Fruit fly (Drosophila melanogaster) whole organism, embryonic: ENCODE measurements around the gene red.

Experiments used
- B-H1 ChIP-seq: fragments of 200-800 bp; sonication (Bioruptor generic); IDR thresholded peaks from 3 replicates; pipeline ENCODE4 v1.3.6; 2022; ENCODE audit warnings: missing biosample characterization, missing genetic modification characterization
- CG10209 ChIP-seq: fragments of 200-800 bp; sonication (Bioruptor generic); optimal IDR thresholded peaks from 3 replicates; lab custom pipeline; 2017; ENCODE audit warnings: missing biosample characterization, mild to moderate bottlenecking, missing genetic modification characterization, missing genetic modification reagents
- CG10274 ChIP-seq: fragments of 200-800 bp; sonication (Bioruptor generic); optimal IDR thresholded peaks from 3 replicates; lab custom pipeline; 2017; ENCODE audit warnings: missing biosample characterization, mild to moderate bottlenecking, missing genetic modification characterization
- CG12071 ChIP-seq: fragments of 200-800 bp; sonication (Bioruptor generic); optimal IDR thresholded peaks from 3 replicates; lab custom pipeline; 2018; ENCODE audit warnings: missing biosample characterization, mild to moderate bottlenecking, missing genetic modification characterization
- CG12236 ChIP-seq: fragments of 200-800 bp; sonication (Bioruptor generic); optimal IDR thresholded peaks from 2 replicates; lab custom pipeline; 2016; ENCODE audit warnings: missing biosample characterization, missing genetic modification characterization
- CG14710 ChIP-seq: fragments of 200-800 bp; sonication (Bioruptor generic); optimal IDR thresholded peaks from 3 replicates; lab custom pipeline; 2019; ENCODE audit warnings: missing biosample characterization, mild to moderate bottlenecking, missing genetic modification characterization, moderate library complexity
- CG15601 ChIP-seq: fragments of 200-800 bp; sonication (Bioruptor generic); optimal IDR thresholded peaks from 3 replicates; lab custom pipeline; 2019; ENCODE audit warnings: missing biosample characterization, mild to moderate bottlenecking, missing genetic modification characterization, moderate library complexity
- CG1832 ChIP-seq: fragments of 200-800 bp; sonication (Bioruptor generic); optimal IDR thresholded peaks from 2 replicates; lab custom pipeline; 2017; ENCODE audit warnings: missing biosample characterization, mild to moderate bottlenecking, missing genetic modification characterization, inconsistent platforms
- CG18599 ChIP-seq: fragments of 200-800 bp; sonication (Bioruptor generic); optimal IDR thresholded peaks from 3 replicates; lab custom pipeline; 2017; ENCODE audit warnings: missing biosample characterization, missing genetic modification characterization, mild to moderate bottlenecking, moderate library complexity, missing genetic modification reagents
- CG2202 ChIP-seq: fragments of 200-800 bp; sonication (Bioruptor generic); optimal IDR thresholded peaks from 2 replicates; lab custom pipeline; 2018; ENCODE audit warnings: missing biosample characterization, mild to moderate bottlenecking, missing genetic modification characterization
- CG2875 ChIP-seq: fragments of 200-800 bp; sonication (Bioruptor generic); optimal IDR thresholded peaks from 2 replicates; lab custom pipeline; 2017; ENCODE audit warnings: missing biosample characterization, mild to moderate bottlenecking, missing genetic modification characterization, missing genetic modification reagents
- CG4424 ChIP-seq: fragments of 200-800 bp; sonication (Bioruptor generic); optimal IDR thresholded peaks from 3 replicates; lab custom pipeline; 2016; ENCODE audit warnings: missing biosample characterization, missing genetic modification characterization
- CG8388 ChIP-seq: fragments of 200-800 bp; sonication (Bioruptor generic); optimal IDR thresholded peaks from 2 replicates; lab custom pipeline; 2019; ENCODE audit warnings: missing biosample characterization, mild to moderate bottlenecking, missing genetic modification characterization, moderate library complexity
- CG9727 ChIP-seq: fragments of 200-800 bp; sonication (Bioruptor generic); optimal IDR thresholded peaks from 3 replicates; lab custom pipeline; 2017; ENCODE audit warnings: missing biosample characterization, mild to moderate bottlenecking, missing genetic modification characterization
- CG9797 ChIP-seq: fragments of 200-800 bp; sonication (Bioruptor generic); optimal IDR thresholded peaks from 3 replicates; lab custom pipeline; 2018; ENCODE audit warnings: missing biosample characterization, mild to moderate bottlenecking, missing genetic modification characterization
- CG9876 ChIP-seq: fragments of 200-800 bp; sonication (Bioruptor generic); optimal IDR thresholded peaks from 2 replicates; lab custom pipeline; 2016; ENCODE audit warnings: missing biosample characterization, missing genetic modification characterization
- Chrac-16 ChIP-seq: fragments of 200-800 bp; sonication (Bioruptor generic); optimal IDR thresholded peaks from 3 replicates; lab custom pipeline; 2016; ENCODE audit warnings: missing biosample characterization, missing genetic modification characterization
- Dll ChIP-seq: fragments of 200-800 bp; sonication (Bioruptor generic); IDR thresholded peaks from 4 replicates; pipeline ENCODE4 v1.3.6; 2022; ENCODE audit warnings: missing biosample characterization, missing genetic modification characterization; ENCODE audit not compliant: partially characterized antibody
- Doc2 ChIP-seq: fragments of 200-800 bp; sonication (Bioruptor generic); IDR thresholded peaks from 2 replicates; pipeline ENCODE4 v1.3.6; 2022; ENCODE audit warnings: missing biosample characterization, missing genetic modification characterization
- Lim3 ChIP-seq: fragments of 200-800 bp; sonication (Bioruptor generic); IDR thresholded peaks from 2 replicates; pipeline ENCODE4 v1.3.6; 2022; ENCODE audit warnings: missing biosample characterization, missing genetic modification characterization
- MESR4 ChIP-seq: fragments of 200-800 bp; sonication (Bioruptor generic); optimal IDR thresholded peaks from 2 replicates; lab custom pipeline; 2018; ENCODE audit warnings: missing biosample characterization, mild to moderate bottlenecking, missing genetic modification characterization, moderate library complexity
- Max ChIP-seq: fragments of 200-800 bp; sonication (Bioruptor generic); optimal IDR thresholded peaks from 2 replicates; lab custom pipeline; 2016; ENCODE audit warnings: missing biosample characterization, mild to moderate bottlenecking, missing genetic modification characterization
- Med ChIP-seq: fragments of 200-800 bp; sonication (Bioruptor generic); peaks from one replicate; lab custom pipeline; 2016; ENCODE audit warnings: missing biosample characterization, missing genetic modification characterization, mild to moderate bottlenecking, inconsistent platforms, moderate library complexity
- Meics ChIP-seq: fragments of 200-800 bp; sonication (Bioruptor generic); optimal IDR thresholded peaks from 2 replicates; lab custom pipeline; 2017; ENCODE audit warnings: missing biosample characterization, mild to moderate bottlenecking, missing genetic modification characterization
- Neu2 ChIP-seq: fragments of 200-800 bp; sonication (Bioruptor generic); optimal IDR thresholded peaks from 3 replicates; lab custom pipeline; 2016; ENCODE audit warnings: missing biosample characterization, missing genetic modification characterization, borderline replicate concordance
- Nf-YA ChIP-seq: fragments of 200-800 bp; sonication (Bioruptor generic); IDR thresholded peaks from 2 replicates; pipeline ENCODE4 v1.3.6; 2022; ENCODE audit warnings: missing biosample characterization, missing genetic modification characterization
- PHDP ChIP-seq: fragments of 200-800 bp; sonication (Bioruptor generic); optimal IDR thresholded peaks from 3 replicates; lab custom pipeline; 2018; ENCODE audit warnings: missing biosample characterization, mild to moderate bottlenecking, missing genetic modification characterization, moderate library complexity
- Rx ChIP-seq: fragments of 200-800 bp; sonication (Bioruptor generic); IDR thresholded peaks from 2 replicates; pipeline ENCODE4 v1.3.6; 2022; ENCODE audit warnings: missing biosample characterization, missing genetic modification characterization
- Six4 ChIP-seq: fragments of 200-800 bp; sonication (Bioruptor generic); optimal IDR thresholded peaks from 2 replicates; lab custom pipeline; 2016; ENCODE audit warnings: missing biosample characterization, missing genetic modification characterization
- Spps ChIP-seq: fragments of 200-800 bp; sonication (Bioruptor generic); optimal IDR thresholded peaks from 2 replicates; lab custom pipeline; 2018; ENCODE audit warnings: missing biosample characterization, mild to moderate bottlenecking, missing genetic modification characterization
- TFAM ChIP-seq: fragments of 200-800 bp; sonication (Bioruptor generic); optimal IDR thresholded peaks from 2 replicates; lab custom pipeline; 2017; ENCODE audit warnings: missing biosample characterization, missing genetic modification characterization, inconsistent platforms
- aop ChIP-seq: fragments of 200-800 bp; sonication (Bioruptor generic); IDR thresholded peaks from 2 replicates; pipeline ENCODE4 v1.3.6; 2022; ENCODE audit warnings: missing biosample characterization, missing genetic modification characterization
- cad ChIP-seq: fragments of >200 bp; optimal IDR thresholded peaks from 2 replicates; lab custom pipeline; 2017; ENCODE audit warnings: missing biosample characterization, missing genetic modification characterization
- chinmo ChIP-seq: fragments of 200-800 bp; sonication (Bioruptor generic); IDR thresholded peaks from 4 replicates; pipeline ENCODE4 v1.3.6; 2022; ENCODE audit warnings: missing biosample characterization, missing genetic modification characterization; ENCODE audit not compliant: partially characterized antibody
- crol ChIP-seq: fragments of 200-800 bp; sonication (Bioruptor generic); IDR thresholded peaks from 2 replicates; pipeline ENCODE4 v1.3.6; 2022; ENCODE audit warnings: missing biosample characterization, missing genetic modification characterization
- eve ChIP-seq, 2 experiments: fragments of >200 bp; optimal IDR thresholded peaks; 2 replicates each; lab custom pipeline; 2017; ENCODE audit warnings: missing biosample characterization in 2 of 2, missing genetic modification characterization in 2 of 2
- exex ChIP-seq: fragments of 200-800 bp; sonication (Bioruptor generic); optimal IDR thresholded peaks from 4 replicates; lab custom pipeline; 2018; ENCODE audit warnings: missing biosample characterization, mild to moderate bottlenecking, missing genetic modification characterization, moderate library complexity
- hkb ChIP-seq, 2 experiments: fragments of 200-800 bp in 1 of 2; fragments of >200 bp in 1 of 2; sonication (Bioruptor generic) in 1 of 2; IDR thresholded peaks in 1 of 2; optimal IDR thresholded peaks in 1 of 2; 2 replicates each; pipeline versions ENCODE4 v1.3.6 to Lab custom; 2017 to 2022; ENCODE audit warnings: missing biosample characterization in 1 of 2, missing genetic modification characterization in 1 of 2
- insv ChIP-seq, 2 experiments: fragments of 200-800 bp; sonication (Bioruptor generic); optimal IDR thresholded peaks; 3 replicates each; lab custom pipeline; 2016 to 2018; ENCODE audit warnings: missing biosample characterization in 2 of 2, missing genetic modification characterization in 2 of 2
- prd ChIP-seq, 3 experiments: fragments of >200 bp in 2 of 3; fragments of 200-800 bp in 1 of 3; sonication (Bioruptor generic) in 1 of 3; optimal IDR thresholded peaks in 2 of 3; IDR thresholded peaks in 1 of 3; 2 replicates in 2 of 3; 3 replicates in 1 of 3; pipeline versions ENCODE4 v1.3.6 to Lab custom; 2017 to 2022; ENCODE audit warnings: missing biosample characterization in 1 of 3, missing genetic modification characterization in 1 of 3
- pros ChIP-seq: fragments of 200-800 bp; sonication (Bioruptor generic); optimal IDR thresholded peaks from 3 replicates; lab custom pipeline; 2019; ENCODE audit warnings: missing biosample characterization, mild to moderate bottlenecking, missing genetic modification characterization, moderate library complexity
- repo ChIP-seq: fragments of 200-800 bp; sonication (Bioruptor generic); optimal IDR thresholded peaks from 2 replicates; lab custom pipeline; 2016; ENCODE audit warnings: missing biosample characterization, missing genetic modification characterization
- sd ChIP-seq: fragments of 200-800 bp; sonication (Bioruptor generic); optimal IDR thresholded peaks from 3 replicates; lab custom pipeline; 2018; ENCODE audit warnings: missing biosample characterization, mild to moderate bottlenecking, missing genetic modification characterization, moderate library complexity
- slbo ChIP-seq: fragments of 200-800 bp; sonication (Bioruptor generic); IDR thresholded peaks from 2 replicates; pipeline ENCODE4 v1.3.6; 2022; ENCODE audit warnings: missing biosample characterization, missing genetic modification characterization
- tup ChIP-seq: fragments of 200-800 bp; sonication (Bioruptor generic); optimal IDR thresholded peaks from 2 replicates; lab custom pipeline; 2016; ENCODE audit warnings: missing biosample characterization, mild to moderate bottlenecking, missing genetic modification characterization, moderate library complexity
- vvl ChIP-seq: fragments of 200-800 bp; sonication (Bioruptor generic); IDR thresholded peaks from 2 replicates; pipeline ENCODE4 v1.3.6; 2022; ENCODE audit warnings: missing biosample characterization, missing genetic modification characterization
- wdn ChIP-seq: fragments of 200-800 bp; sonication (Bioruptor generic); IDR thresholded peaks from 2 replicates; pipeline ENCODE4 v1.3.6; 2022; ENCODE audit warnings: missing biosample characterization, missing genetic modification characterization
- zfh1 ChIP-seq: fragments of 200-800 bp; sonication (Bioruptor generic); IDR thresholded peaks from 3 replicates; pipeline ENCODE4 v1.3.6; 2022; ENCODE audit warnings: missing biosample characterization, missing genetic modification characterization

Gene red

dm6 chr3R:14288669-14289383 is at the start of gene red (continued):
- no peak for TF ChIP-seq aop (GFP tag; lab: Robert Waterston, UW)
- TF ChIP-seq CG9876 (GFP tag; lab: Kevin White, UChicago): peak; percentile 17
- TF ChIP-seq sd (tag; lab: Kevin White, UChicago): peak; percentile 61
- TF ChIP-seq chinmo (GFP tag; lab: Robert Waterston, UW): peak; percentile 90
- TF ChIP-seq hkb (optimal IDR thresholded peaks at IDR 0.05; lab: Kevin White, UChicago): no peak
- peak; percentile 78 for TF ChIP-seq hkb (GFP tag; IDR thresholded peaks at IDR 0.05; lab: Robert Waterston, UW)
- no peak for TF ChIP-seq CG9797 (GFP tag; lab: Kevin White, UChicago)
- peak; percentile 30; the same call in 1 of the 3 replicates for TF ChIP-seq B-H1 (GFP tag; lab: Robert Waterston, UW)
- TF ChIP-seq MESR4: no peak
- no peak for TF ChIP-seq Neu2 (GFP tag; lab: Kevin White, UChicago)
- peak; percentile 79 for TF ChIP-seq vvl (GFP tag; lab: Robert Waterston, UW)
- peak in 1 of 2 experiments; percentile 89 for TF ChIP-seq eve (GFP tag; optimal IDR thresholded peaks at IDR 0.05; lab: Kevin White, UChicago)
- TF ChIP-seq zfh1: peak; percentile 65
- peak; percentile 85 for TF ChIP-seq PHDP (tag; lab: Kevin White, UChicago)
- TF ChIP-seq CG9727 (GFP tag; lab: Kevin White, UChicago): peak; percentile 70
- no peak for TF ChIP-seq Doc2 (GFP tag; lab: Robert Waterston, UW)
- TF ChIP-seq Chrac-16 (GFP tag; lab: Kevin White, UChicago): peak; percentile 70
- TF ChIP-seq tup (GFP tag; lab: Kevin White, UChicago): peak; percentile 54
- TF ChIP-seq CG1832 (GFP tag; lab: Kevin White, UChicago): no peak
- TF ChIP-seq slbo: peak; percentile 80
- TF ChIP-seq Med: peak; percentile 86
- TF ChIP-seq CG8388 (GFP tag; lab: Kevin White, UChicago): peak; percentile 54
- peak; percentile 68 for TF ChIP-seq CG10274
- peak; percentile 96 for TF ChIP-seq exex (tag; lab: Kevin White, UChicago)
- no peak for TF ChIP-seq Nf-YA (GFP tag; lab: Robert Waterston, UW)
- peak; percentile 79 for TF ChIP-seq Max (GFP tag; lab: Kevin White, UChicago)
- TF ChIP-seq CG10209 (GFP tag; lab: Kevin White, UChicago): peak; percentile 74
- no peak for TF ChIP-seq Spps (tag; lab: Kevin White, UChicago)
- TF ChIP-seq cad: no peak
- TF ChIP-seq Rx: 0 out of 2 replicates have a peak, but pooled peaks have one; percentile 30
- no peak for TF ChIP-seq repo (GFP tag; lab: Kevin White, UChicago)
- no peak for TF ChIP-seq insv (GFP tag; optimal IDR thresholded peaks at IDR 0.05; lab: Kevin White, UChicago)
- no peak for TF ChIP-seq Dll (GFP tag; lab: Robert Waterston, UW)
- no peak for TF ChIP-seq TFAM (GFP tag; lab: Kevin White, UChicago)
- peak; percentile 90 for TF ChIP-seq CG18599 (GFP tag; lab: Kevin White, UChicago)
- no peak for TF ChIP-seq prd (optimal IDR thresholded peaks at IDR 0.05; lab: Kevin White, UChicago)
- peak; percentile 72 for TF ChIP-seq prd (GFP tag; IDR thresholded peaks at IDR 0.05; lab: Robert Waterston, UW)
- peak; percentile 65 for TF ChIP-seq CG12071 (GFP tag; lab: Kevin White, UChicago)
- TF ChIP-seq Six4: peak; percentile 65
- no peak for TF ChIP-seq CG12236 (GFP tag; lab: Kevin White, UChicago)
- TF ChIP-seq Meics (GFP tag; lab: Kevin White, UChicago): peak; percentile 83
- peak; percentile 39; the same call in 1 of the 2 replicates for TF ChIP-seq Lim3 (GFP tag; lab: Robert Waterston, UW)
- TF ChIP-seq wdn (GFP tag; lab: Robert Waterston, UW): peak; percentile 77; the same call in 1 of the 2 replicates
- peak; percentile 31 for TF ChIP-seq CG14710
- peak; percentile 43 for TF ChIP-seq pros
- peak; percentile 9 for TF ChIP-seq CG2202 (tag; lab: Kevin White, UChicago)
- TF ChIP-seq CG4424 (GFP tag; lab: Kevin White, UChicago): peak; percentile 56
- TF ChIP-seq crol (GFP tag; lab: Robert Waterston, UW): no peak
- peak; percentile 37 for TF ChIP-seq CG2875
- TF ChIP-seq CG15601 (tag; lab: Kevin White, UChicago): peak; percentile 45
